Worm (Caenorhabditis elegans) whole organism, late embryonic: Measurements from ENCODE around the gene F11A10.5.

Experiments used
- F13H6.1 ChIP-seq: sonication (generic microtip); optimal IDR thresholded peaks from 2 replicates; lab custom pipeline; 2016; ENCODE audit warnings: missing genetic modification characterization, missing compliant biosample characterization
- K09A11.1 ChIP-seq: sonication (generic microtip); optimal IDR thresholded peaks from 2 replicates; lab custom pipeline; 2017; ENCODE audit warnings: antibody characterized with exemption, mild to moderate bottlenecking, missing genetic modification characterization, missing compliant biosample characterization; ENCODE audit not compliant: insufficient read depth
- ceh-22 ChIP-seq: sonication (generic microtip); optimal IDR thresholded peaks from 2 replicates; lab custom pipeline; 2017; ENCODE audit warnings: missing biosample characterization, missing genetic modification characterization
- ceh-45 ChIP-seq: fragments of 200-800 bp; sonication (Bioruptor generic); IDR thresholded peaks from 2 replicates; pipeline ENCODE4 v1.3.6; 2022; ENCODE audit warnings: missing genetic modification reagents, missing genetic modification characterization, missing compliant biosample characterization
- ceh-9 ChIP-seq: sonication (generic microtip); optimal IDR thresholded peaks from 2 replicates; lab custom pipeline; 2016; ENCODE audit warnings: mild to moderate bottlenecking, missing genetic modification characterization, inconsistent platforms, missing compliant biosample characterization
- madf-2 ChIP-seq: sonication (generic microtip); optimal IDR thresholded peaks from 2 replicates; lab custom pipeline; 2017; ENCODE audit warnings: missing genetic modification characterization, missing compliant biosample characterization
- pha-4 ChIP-seq: fragments of 150-350 bp; optimal IDR thresholded peaks from 2 replicates; lab custom pipeline; 2018; ENCODE audit warnings: missing biosample characterization, missing genetic modification reagents, missing genetic modification characterization
- pqm-1 ChIP-seq: sonication (generic microtip); optimal IDR thresholded peaks from 2 replicates; lab custom pipeline; 2016; ENCODE audit warnings: missing genetic modification characterization, missing compliant biosample characterization
- syd-9 ChIP-seq: sonication (generic microtip); optimal IDR thresholded peaks from 2 replicates; lab custom pipeline; 2016; ENCODE audit warnings: mild to moderate bottlenecking, missing genetic modification characterization, moderate library complexity, missing compliant biosample characterization

- TF ChIP-seq pha-4: no peak
- no peak for TF ChIP-seq pqm-1 (tag; lab: Kevin White, UChicago)
- no peak for TF ChIP-seq K09A11.1 (tag; lab: Kevin White, UChicago)
- TF ChIP-seq syd-9 (tag; lab: Kevin White, UChicago): no peak
- TF ChIP-seq ceh-45 (GFP tag; lab: Robert Waterston, UW): no peak
- TF ChIP-seq F13H6.1: no peak
- TF ChIP-seq madf-2: no peak
- no peak for TF ChIP-seq ceh-9 (tag; lab: Kevin White, UChicago)
- no peak for TF ChIP-seq ceh-22 (tag; lab: Kevin White, UChicago)
Observed at ce11 chrIV:12084587-12084986, 9.3 kb upstream of the F11A10.5 start.
